Fruit fly (Drosophila melanogaster): ENCODE measurements around the gene CG1316.

The CG1316 gene

DNA sequence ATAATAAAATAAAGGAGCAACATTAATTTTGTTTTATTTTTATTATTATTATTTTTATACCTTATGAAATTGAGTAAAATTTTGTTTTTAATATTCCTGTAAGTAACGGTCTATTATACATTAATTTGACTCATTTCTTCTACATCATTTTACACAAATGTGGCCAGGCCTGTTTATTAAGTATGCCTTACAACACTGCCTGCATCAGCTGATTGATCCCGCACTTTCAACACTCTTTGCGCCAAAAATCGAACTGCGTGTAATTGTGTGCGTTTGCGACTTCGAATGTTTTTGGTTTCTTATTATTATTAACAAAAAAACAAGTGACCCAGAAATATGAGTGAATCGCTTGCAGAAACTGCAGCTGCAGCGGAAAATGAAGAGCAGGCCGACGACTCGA, 29.6 kb downstream of the CG1316 start, which contains the start of gene Claspin (continued):
- TF ChIP-seq Meics (GFP tag; optimal IDR thresholded peaks at IDR 0.05): no peak
- TF ChIP-seq CTCF (GFP tag; optimal IDR thresholded peaks at IDR 0.05): peak; percentile 44
- no peak for TF ChIP-seq sisA (GFP tag; IDR thresholded peaks at IDR 0.05)
- peak; percentile 37 for TF ChIP-seq CG4617 (GFP tag; optimal IDR thresholded peaks at IDR 0.05; ENCODE audit: borderline replicate concordance)
- TF ChIP-seq Gug (GFP tag; IDR thresholded peaks at IDR 0.05): no peak; the same call in 3 of the 4 replicates
- peak; percentile 5 for TF ChIP-seq CG4854 (GFP tag; optimal IDR thresholded peaks at IDR 0.05)
- TF ChIP-seq CG13424 (tag; optimal IDR thresholded peaks at IDR 0.05): peak; percentile 25
- no peak for TF ChIP-seq oc (tag; optimal IDR thresholded peaks at IDR 0.05)
- TF ChIP-seq CG10979 (tag; optimal IDR thresholded peaks at IDR 0.05): no peak
- no peak for TF ChIP-seq ac (GFP tag; optimal IDR thresholded peaks at IDR 0.05)
- TF ChIP-seq croc (GFP tag; conservative IDR thresholded peaks at IDR 0.05): no peak
- TF ChIP-seq Hey (tag; optimal IDR thresholded peaks at IDR 0.05): no peak
- peak; percentile 75 for TF ChIP-seq Rfx (GFP tag; IDR thresholded peaks at IDR 0.05)
- peak; percentile 45 for TF ChIP-seq Antp (GFP tag; optimal IDR thresholded peaks at IDR 0.05)
- TF ChIP-seq CG4282 (GFP tag; optimal IDR thresholded peaks at IDR 0.05): peak; percentile 50
- peak; percentile 57 for TF ChIP-seq Myb (GFP tag; optimal IDR thresholded peaks at IDR 0.05)
- TF ChIP-seq Bdp1 (GFP tag; optimal IDR thresholded peaks at IDR 0.05): peak; percentile 39
- TF ChIP-seq MESR4 (GFP tag; optimal IDR thresholded peaks at IDR 0.05): peak; percentile 42
- peak; percentile 31 for TF ChIP-seq CG17385 (GFP tag; optimal IDR thresholded peaks at IDR 0.05)
- peak; percentile 44 for TF ChIP-seq Chrac-16 (GFP tag; optimal IDR thresholded peaks at IDR 0.05)
- no peak for TF ChIP-seq CG1233 (GFP tag; optimal IDR thresholded peaks at IDR 0.05)
- peak; percentile 11 for TF ChIP-seq CG3163 (GFP tag; optimal IDR thresholded peaks at IDR 0.05)
- TF ChIP-seq zfh2 (GFP tag; optimal IDR thresholded peaks at IDR 0.05): peak; percentile 69
- peak; percentile 66; the same call in 1 of the 2 replicates for TF ChIP-seq E2f1 (GFP tag; IDR thresholded peaks at IDR 0.05)
- peak; percentile 32 for TF ChIP-seq grau (tag; optimal IDR thresholded peaks at IDR 0.05)
- TF ChIP-seq NfI (GFP tag; optimal IDR thresholded peaks at IDR 0.05): peak; percentile 63
- TF ChIP-seq CG14014 (GFP tag; IDR thresholded peaks at IDR 0.05): no peak; the same call in 1 of the 2 replicates
- TF ChIP-seq emc (GFP tag; optimal IDR thresholded peaks at IDR 0.05): no peak
- TF ChIP-seq CG13287 (GFP tag; IDR thresholded peaks at IDR 0.05; ENCODE audit: partially characterized antibody): peak; percentile 66
- peak; percentile 9 for TF ChIP-seq Nf-YC (tag; optimal IDR thresholded peaks at IDR 0.05)
- TF ChIP-seq Eip74EF (GFP tag; optimal IDR thresholded peaks at IDR 0.05): no peak
- no peak for TF ChIP-seq D (optimal IDR thresholded peaks at IDR 0.05)
- TF ChIP-seq D (GFP tag; optimal IDR thresholded peaks at IDR 0.05): no peak
- no peak for TF ChIP-seq lov (optimal IDR thresholded peaks at IDR 0.05)
- TF ChIP-seq lov (GFP tag; IDR thresholded peaks at IDR 0.05): no peak
- TF ChIP-seq CG32772 (GFP tag; IDR thresholded peaks at IDR 0.05): no peak
- peak; percentile 73 for TF ChIP-seq CG9932 (GFP tag; IDR thresholded peaks at IDR 0.05)
- no peak for TF ChIP-seq CG6765 (GFP tag; optimal IDR thresholded peaks at IDR 0.05)
- peak in 1 of 2 experiments; percentile 37 for TF ChIP-seq Pdp1 (GFP tag; optimal IDR thresholded peaks at IDR 0.05)
- TF ChIP-seq hb (GFP tag; IDR thresholded peaks at IDR 0.05; ENCODE audit: partially characterized antibody): no peak
- TF ChIP-seq ci (GFP tag; IDR thresholded peaks at IDR 0.05): peak; percentile 14; the same call in 1 of the 3 replicates
- no peak for TF ChIP-seq so (GFP tag; IDR thresholded peaks at IDR 0.05)
- no peak for TF ChIP-seq Oaz (GFP tag; IDR thresholded peaks at IDR 0.05)
- TF ChIP-seq tx (GFP tag; optimal IDR thresholded peaks at IDR 0.05): peak; percentile 30
- peak; percentile 11 for TF ChIP-seq CG17359 (tag; optimal IDR thresholded peaks at IDR 0.05)
- TF ChIP-seq dmrt11E (tag; optimal IDR thresholded peaks at IDR 0.05): peak; percentile 10
- no peak for TF ChIP-seq CG31441 (GFP tag; IDR thresholded peaks at IDR 0.05)
- no peak for TF ChIP-seq CG6272 (GFP tag; IDR thresholded peaks at IDR 0.05)
- no peak for TF ChIP-seq CG10654 (GFP tag; optimal IDR thresholded peaks at IDR 0.05)
- no peak for TF ChIP-seq Doc3 (GFP tag; IDR thresholded peaks at IDR 0.05; ENCODE audit: partially characterized antibody)
- TF ChIP-seq rib (GFP tag; IDR thresholded peaks at IDR 0.05): no peak
- TF ChIP-seq eyg (GFP tag; optimal IDR thresholded peaks at IDR 0.05): no peak
